Fruit fly (Drosophila melanogaster) whole organism, adult: ENCODE results near the gene CG7135.

ENCODE experiments used
- CG11617 ChIP-seq: fragments of 200-800 bp; sonication (Bioruptor generic); optimal IDR thresholded peaks from 2 replicates; lab custom pipeline; 2017; ENCODE audit warnings: mild to moderate bottlenecking, missing biosample characterization, missing genetic modification reagents, missing genetic modification characterization
- CG12768 ChIP-seq: fragments of 200-800 bp; sonication (Bioruptor generic); optimal IDR thresholded peaks from 2 replicates; lab custom pipeline; 2017; ENCODE audit warnings: missing biosample characterization, missing genetic modification characterization, mild to moderate bottlenecking, moderate library complexity, missing genetic modification reagents
- CG14711 ChIP-seq: fragments of 200-800 bp; sonication (Bioruptor generic); optimal IDR thresholded peaks from 2 replicates; lab custom pipeline; 2018; ENCODE audit warnings: missing biosample characterization, mild to moderate bottlenecking, missing genetic modification characterization, moderate library complexity
- CG1620 ChIP-seq: fragments of 200-800 bp; sonication (Bioruptor generic); optimal IDR thresholded peaks from 2 replicates; lab custom pipeline; 2016; ENCODE audit warnings: missing biosample characterization, missing genetic modification characterization
- CG33017 ChIP-seq: fragments of 200-800 bp; sonication (Bioruptor generic); optimal IDR thresholded peaks from 2 replicates; lab custom pipeline; 2018; ENCODE audit warnings: missing biosample characterization, mild to moderate bottlenecking, missing genetic modification characterization, moderate library complexity
- CG5204 ChIP-seq: fragments of 200-800 bp; sonication (Bioruptor generic); optimal IDR thresholded peaks from 2 replicates; lab custom pipeline; 2016; ENCODE audit warnings: missing biosample characterization, missing genetic modification characterization
- CG7045 ChIP-seq: fragments of 200-800 bp; sonication (Bioruptor generic); optimal IDR thresholded peaks from 2 replicates; lab custom pipeline; 2017; ENCODE audit warnings: missing biosample characterization, mild to moderate bottlenecking, missing genetic modification characterization
- CG7101 ChIP-seq: fragments of 200-800 bp; sonication (Bioruptor generic); optimal IDR thresholded peaks from 2 replicates; lab custom pipeline; 2018; ENCODE audit warnings: missing biosample characterization, mild to moderate bottlenecking, missing genetic modification characterization, moderate library complexity
- Clk ChIP-seq: fragments of 200-800 bp; sonication (Bioruptor generic); optimal IDR thresholded peaks from 2 replicates; lab custom pipeline; 2017; ENCODE audit warnings: missing biosample characterization, missing genetic modification characterization
- Crg-1 ChIP-seq: fragments of 200-800 bp; sonication (Bioruptor generic); optimal IDR thresholded peaks from 2 replicates; lab custom pipeline; 2016; ENCODE audit warnings: missing biosample characterization, missing genetic modification characterization
- Hr96 ChIP-seq: fragments of 200-800 bp; sonication (Bioruptor generic); optimal IDR thresholded peaks from 2 replicates; lab custom pipeline; 2016; ENCODE audit warnings: missing biosample characterization, missing genetic modification characterization
- Mnt ChIP-seq: fragments of 200-800 bp; sonication (Bioruptor generic); optimal IDR thresholded peaks from 2 replicates; lab custom pipeline; 2016; ENCODE audit warnings: missing biosample characterization, mild to moderate bottlenecking, missing genetic modification characterization
- bab1 ChIP-seq: fragments of 200-800 bp; sonication (Bioruptor generic); optimal IDR thresholded peaks from 3 replicates; lab custom pipeline; 2019; ENCODE audit warnings: missing biosample characterization, mild to moderate bottlenecking, missing genetic modification characterization, moderate library complexity
- cic ChIP-seq: fragments of 200-800 bp; sonication (Bioruptor generic); optimal IDR thresholded peaks from 2 replicates; lab custom pipeline; 2017; ENCODE audit warnings: missing biosample characterization, mild to moderate bottlenecking, missing genetic modification characterization, moderate library complexity
- cnc ChIP-seq, 2 experiments: fragments of >200 bp; optimal IDR thresholded peaks; 2 replicates each; lab custom pipeline; 2017
- kay ChIP-seq: fragments of 200-800 bp; sonication (Bioruptor generic); peaks from one replicate; lab custom pipeline; 2016; ENCODE audit warnings: missing biosample characterization, missing genetic modification characterization, borderline replicate concordance
- ovo ChIP-seq: fragments of 200-800 bp; sonication (Bioruptor generic); optimal IDR thresholded peaks from 2 replicates; lab custom pipeline; 2016; ENCODE audit warnings: missing biosample characterization, missing genetic modification characterization
- pad ChIP-seq: fragments of 200-800 bp; sonication (Bioruptor generic); optimal IDR thresholded peaks from 3 replicates; lab custom pipeline; 2017; ENCODE audit warnings: missing biosample characterization, missing genetic modification characterization, mild to moderate bottlenecking, moderate library complexity, missing genetic modification reagents
- tj ChIP-seq: fragments of 200-800 bp; sonication (Bioruptor generic); optimal IDR thresholded peaks from 3 replicates; lab custom pipeline; 2017; ENCODE audit warnings: missing biosample characterization, mild to moderate bottlenecking, missing genetic modification characterization, moderate library complexity
- toe ChIP-seq: fragments of 200-800 bp; sonication (Bioruptor generic); optimal IDR thresholded peaks from 2 replicates; lab custom pipeline; 2016; ENCODE audit warnings: missing biosample characterization, missing genetic modification characterization

The CG7135 gene

DNA sequence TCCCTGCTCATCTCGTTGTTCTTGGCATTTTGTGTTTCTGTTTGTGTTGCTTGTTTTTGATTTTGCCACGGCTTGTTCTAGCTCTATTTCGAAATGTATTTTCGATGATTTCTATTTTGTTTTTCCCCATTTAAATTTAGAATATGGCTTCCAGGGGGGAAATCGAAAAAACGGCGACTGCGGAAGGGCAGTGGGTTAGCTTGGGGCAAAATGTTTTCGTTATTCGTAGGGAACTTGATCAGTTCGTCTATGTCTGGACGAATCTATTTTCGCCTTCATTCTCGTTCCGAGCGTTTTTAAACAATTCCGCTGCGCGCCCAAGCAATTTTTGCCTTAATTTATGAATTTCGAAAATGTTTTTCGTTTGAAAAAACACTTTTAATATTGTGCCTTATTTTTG lies 15.1 kb downstream of the CG7135 start:
- TF ChIP-seq Mnt (GFP tag; lab: Kevin White, UChicago) (no peak), cnc (optimal IDR thresholded peaks at IDR 0.05; lab: Kevin White, UChicago) (no peak), Clk (GFP tag; lab: Kevin White, UChicago) (no peak), Hr96 (GFP tag; lab: Kevin White, UChicago) (no peak), CG5204 (no peak), kay (no peak), ovo (GFP tag; lab: Kevin White, UChicago) (no peak), pad (GFP tag; lab: Kevin White, UChicago) (no peak), CG33017 (tag; lab: Kevin White, UChicago) (no peak), tj (GFP tag; lab: Kevin White, UChicago) (no peak), CG14711 (tag; lab: Kevin White, UChicago) (no peak), toe (GFP tag; lab: Kevin White, UChicago) (no peak), CG7101 (tag; lab: Kevin White, UChicago) (no peak), CG1620 (GFP tag; lab: Kevin White, UChicago) (no peak), CG11617 (GFP tag; lab: Kevin White, UChicago) (no peak), CG12768 (no peak), Crg-1 (GFP tag; lab: Kevin White, UChicago) (no peak), CG7045 (GFP tag; lab: Kevin White, UChicago) (no peak)

DNA sequence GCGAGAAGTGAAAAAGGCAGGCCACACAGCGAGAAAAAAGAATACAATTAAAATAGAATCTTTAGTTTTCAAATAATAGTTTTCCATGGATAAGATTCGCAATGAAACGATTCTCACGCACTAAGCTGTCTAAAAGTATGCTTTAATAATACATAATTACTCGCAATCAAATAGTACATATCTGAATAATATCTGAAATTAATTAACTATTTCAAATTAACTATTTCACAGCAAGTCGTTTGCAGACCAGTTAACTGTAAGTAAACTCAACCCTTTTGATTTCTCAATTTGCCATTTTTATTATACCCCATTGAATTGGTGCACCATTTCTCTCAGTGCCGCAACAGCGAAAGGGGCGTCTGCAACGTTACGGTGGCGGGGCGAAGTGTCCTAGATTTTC lies 22.1 kb downstream of the CG7135 start:
- no peak for TF ChIP-seq CG1620 (GFP tag; lab: Kevin White, UChicago)
- no peak for TF ChIP-seq CG5204
- TF ChIP-seq Crg-1 (GFP tag; lab: Kevin White, UChicago): no peak
- no peak for TF ChIP-seq CG14711 (tag; lab: Kevin White, UChicago)
- no peak for TF ChIP-seq Clk (GFP tag; lab: Kevin White, UChicago)
- no peak for TF ChIP-seq CG7045 (GFP tag; lab: Kevin White, UChicago)
- TF ChIP-seq CG33017 (tag; lab: Kevin White, UChicago): no peak
- TF ChIP-seq bab1 (GFP tag; lab: Kevin White, UChicago): no peak
- no peak for TF ChIP-seq tj (GFP tag; lab: Kevin White, UChicago)

DNA sequence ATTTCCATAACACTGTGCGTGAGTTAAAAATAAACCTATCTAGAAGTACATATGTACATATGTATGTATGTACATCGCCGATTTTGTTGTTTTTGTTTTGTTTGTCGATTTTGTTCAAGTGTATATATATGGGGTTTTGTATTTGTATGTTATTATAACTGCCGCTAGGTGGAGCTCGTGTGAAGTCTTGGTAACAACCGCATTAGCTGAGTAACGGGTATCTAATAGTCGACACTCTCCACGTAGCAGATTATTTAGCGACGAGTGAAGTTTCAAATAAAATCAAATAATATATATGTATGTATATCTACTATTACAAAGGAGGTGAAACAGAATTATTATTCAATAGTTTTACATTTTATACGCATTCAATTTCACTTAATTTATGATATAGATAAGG lies 25.8 kb downstream of the CG7135 start:
- TF ChIP-seq CG1620 (GFP tag; lab: Kevin White, UChicago) (no peak), tj (GFP tag; lab: Kevin White, UChicago) (no peak), kay (no peak), cnc (optimal IDR thresholded peaks at IDR 0.05; lab: Kevin White, UChicago) (no peak), CG33017 (tag; lab: Kevin White, UChicago) (no peak), Hr96 (GFP tag; lab: Kevin White, UChicago) (no peak), Crg-1 (GFP tag; lab: Kevin White, UChicago) (no peak), Clk (GFP tag; lab: Kevin White, UChicago) (no peak), CG11617 (GFP tag; lab: Kevin White, UChicago) (no peak), CG7045 (GFP tag; lab: Kevin White, UChicago) (no peak), pad (GFP tag; lab: Kevin White, UChicago) (no peak), Mnt (GFP tag; lab: Kevin White, UChicago) (no peak), toe (GFP tag; lab: Kevin White, UChicago) (no peak), bab1 (GFP tag; lab: Kevin White, UChicago) (no peak), CG7101 (tag; lab: Kevin White, UChicago) (no peak), ovo (GFP tag; lab: Kevin White, UChicago) (no peak), CG12768 (no peak), cic (GFP tag; lab: Kevin White, UChicago) (no peak)

DNA sequence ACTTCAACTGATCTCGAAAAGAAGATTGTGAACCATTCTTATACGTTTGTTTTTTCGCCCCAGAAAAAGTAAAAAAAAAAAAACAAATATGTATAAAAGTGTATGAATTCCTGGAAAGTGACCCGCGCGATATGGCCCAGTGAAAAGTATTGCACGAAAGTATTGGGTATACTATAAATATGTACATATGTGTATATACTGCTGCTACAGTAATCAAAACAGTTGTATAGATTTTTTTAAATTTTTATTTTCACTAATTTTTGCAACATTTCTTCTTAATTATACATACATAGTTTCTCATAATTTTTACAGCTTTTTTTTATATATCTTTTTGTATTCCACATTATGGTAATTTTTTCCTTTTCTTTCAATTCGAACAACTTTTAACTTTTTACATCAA lies 26.7 kb downstream of the CG7135 start, which contains the start of gene CG43133:
Gene CG43133, minus strand, starts transcription at position 11 of the 400 bp plus-strand sequence.
- TF ChIP-seq cic (GFP tag; lab: Kevin White, UChicago) (no peak), Mnt (GFP tag; lab: Kevin White, UChicago) (no peak), ovo (GFP tag; lab: Kevin White, UChicago) (no peak), CG7045 (GFP tag; lab: Kevin White, UChicago) (no peak), Crg-1 (GFP tag; lab: Kevin White, UChicago) (no peak)

- TF ChIP-seq CG33017 (tag; lab: Kevin White, UChicago) (no peak), CG14711 (tag; lab: Kevin White, UChicago) (no peak), bab1 (GFP tag; lab: Kevin White, UChicago) (no peak), pad (GFP tag; lab: Kevin White, UChicago) (no peak), Clk (GFP tag; lab: Kevin White, UChicago) (no peak), ovo (GFP tag; lab: Kevin White, UChicago) (no peak), cic (GFP tag; lab: Kevin White, UChicago) (no peak)
These were observed 32.6 kb downstream of the CG7135 start for dm6 chrX:18136059-18136458.

DNA sequence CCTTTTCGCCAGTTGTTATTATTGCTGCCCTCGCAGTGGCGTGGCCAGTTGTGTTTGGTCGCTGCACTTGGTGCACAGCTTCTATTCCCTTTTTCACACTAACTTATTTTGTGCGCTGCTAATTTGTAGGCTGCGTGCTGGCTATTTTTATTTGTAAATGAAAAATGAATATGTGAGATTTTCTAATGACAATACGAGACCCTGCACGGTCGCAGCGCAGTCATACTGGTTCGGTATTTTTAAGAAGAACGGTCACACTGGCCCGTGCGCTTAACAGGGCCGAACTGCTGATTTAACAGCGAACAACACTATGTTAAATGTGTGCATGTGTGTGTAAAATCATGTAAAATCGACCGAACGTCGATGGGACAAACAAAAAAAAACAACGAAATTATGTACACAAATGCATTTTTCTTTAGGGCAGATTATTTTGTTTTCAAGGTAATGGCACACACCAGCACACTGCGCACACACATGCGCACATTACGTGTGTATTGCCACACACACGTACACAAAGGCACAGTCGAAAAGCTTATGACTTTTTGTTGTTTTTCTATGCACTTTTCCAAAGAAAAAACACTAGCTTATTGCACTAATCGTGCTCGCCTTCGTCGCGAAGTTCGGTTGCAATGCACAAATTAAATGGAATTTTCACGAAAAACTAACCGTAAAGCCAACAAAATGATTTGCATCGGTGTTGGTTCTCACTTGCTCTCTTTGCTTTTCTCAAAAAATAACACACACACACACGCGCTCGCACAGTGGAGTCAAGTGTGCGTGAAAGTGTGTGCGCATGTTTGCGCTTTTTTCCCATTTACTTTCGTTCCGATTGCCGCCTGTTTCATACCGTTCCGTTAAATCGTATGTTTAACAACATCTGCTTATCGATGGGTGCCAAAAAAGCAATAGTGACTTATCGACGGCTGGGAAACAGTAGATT lies 33.7 kb downstream of the CG7135 start, which contains the start of gene ari-1:
Gene ari-1, minus strand, starts transcription at position 875 of the 940 bp plus-strand sequence.
- TF ChIP-seq bab1 (GFP tag; lab: Kevin White, UChicago) (peak; percentile 33), kay (peak; percentile 50), Hr96 (GFP tag; lab: Kevin White, UChicago) (no peak), Clk (GFP tag; lab: Kevin White, UChicago) (no peak), tj (GFP tag; lab: Kevin White, UChicago) (peak; percentile 87), ovo (GFP tag; lab: Kevin White, UChicago) (peak; percentile 26), pad (GFP tag; lab: Kevin White, UChicago) (peak; percentile 3), Mnt (GFP tag; lab: Kevin White, UChicago) (peak; percentile 11), CG7045 (GFP tag; lab: Kevin White, UChicago) (no peak), CG11617 (GFP tag; lab: Kevin White, UChicago) (peak; percentile 28)
